Worm (Caenorhabditis elegans) whole organism, L1 larva: ENCODE results near the gene F18A1.1.
A peak's percentile ranks its signal among the peaks of the same experiment; 100 is the strongest.

Experiments
- C34B4.2 ChIP-seq: sonication (generic microtip); optimal IDR thresholded peaks from 2 replicates; lab custom pipeline; 2017; ENCODE audit warnings: mild to moderate bottlenecking, missing genetic modification characterization, missing compliant biosample characterization
- aha-1 ChIP-seq: fragments of 150-350 bp; optimal IDR thresholded peaks from 2 replicates; lab custom pipeline; 2014; ENCODE audit warnings: missing biosample characterization, missing genetic modification characterization
- aly-2 ChIP-seq: fragments of 150-350 bp; optimal IDR thresholded peaks from 2 replicates; lab custom pipeline; 2014; ENCODE audit warnings: missing biosample characterization, missing genetic modification characterization
- ama-1 ChIP-seq: fragments of 150-350 bp; optimal IDR thresholded peaks from 2 replicates; lab custom pipeline; 2014
- blmp-1 ChIP-seq: fragments of 150-350 bp; optimal IDR thresholded peaks from 2 replicates; lab custom pipeline; 2014; ENCODE audit warnings: missing biosample characterization, missing genetic modification characterization
- ceh-82 ChIP-seq, 3 experiments: fragments of 150-350 bp in 1 of 3; sonication (generic microtip) in 2 of 3; optimal IDR thresholded peaks; 2 replicates each; lab custom pipeline; 2014 to 2017; ENCODE audit warnings: missing biosample characterization in 3 of 3, missing genetic modification characterization in 3 of 3
- ceh-88 ChIP-seq: fragments of 200-800 bp; sonication (Bioruptor generic); IDR thresholded peaks from 2 replicates; pipeline ENCODE4 v1.3.6; 2022; ENCODE audit warnings: missing genetic modification characterization, missing compliant biosample characterization
- ces-1 ChIP-seq: fragments of 150-350 bp; optimal IDR thresholded peaks from 2 replicates; lab custom pipeline; 2014; ENCODE audit warnings: missing biosample characterization, missing genetic modification reagents, missing genetic modification characterization
- efl-1 ChIP-seq, 4 experiments: fragments of 150-350 bp; optimal IDR thresholded peaks in 3 of 4; peaks in 1 of 4; 1 replicate in 1 of 4; 2 replicates in 3 of 4; lab custom pipeline; 2014; ENCODE audit warnings: missing biosample characterization in 2 of 4, missing genetic modification characterization in 2 of 4, missing genetic modification reagents in 2 of 4
- efl-3 ChIP-seq: fragments of 200-800 bp; sonication (Bioruptor generic); optimal IDR thresholded peaks from 2 replicates; lab custom pipeline; 2018; ENCODE audit warnings: mild to moderate bottlenecking, missing genetic modification characterization, missing compliant biosample characterization
- egl-13 ChIP-seq: sonication (generic microtip); optimal IDR thresholded peaks from 2 replicates; lab custom pipeline; 2016; ENCODE audit warnings: missing genotype, missing genetic modification reagents, missing genetic modification characterization, missing compliant biosample characterization
- egl-27 ChIP-seq, 2 experiments: fragments of 150-350 bp in 1 of 2; sonication (generic microtip); optimal IDR thresholded peaks; 3 replicates each; lab custom pipeline; 2017 to 2018; ENCODE audit warnings: missing biosample characterization in 2 of 2, missing genetic modification characterization in 2 of 2, missing genetic modification reagents in 2 of 2
- elt-2 ChIP-seq: sonication (generic microtip); optimal IDR thresholded peaks from 2 replicates; lab custom pipeline; 2016; ENCODE audit warnings: missing genetic modification characterization, mild to moderate bottlenecking, inconsistent platforms, missing compliant biosample characterization, missing genetic modification reagents
- ets-5 ChIP-seq: fragments of 200-800 bp; sonication (Bioruptor generic); IDR thresholded peaks from 2 replicates; pipeline ENCODE4 v1.3.6; 2022; ENCODE audit warnings: missing genetic modification characterization, missing compliant biosample characterization
- fkh-10 ChIP-seq: sonication (generic microtip); optimal IDR thresholded peaks from 2 replicates; lab custom pipeline; 2017; ENCODE audit warnings: missing biosample characterization, missing genetic modification reagents, missing genetic modification characterization
- hlh-17 ChIP-seq: fragments of 200-800 bp; sonication (Bioruptor generic); optimal IDR thresholded peaks from 2 replicates; lab custom pipeline; 2018; ENCODE audit warnings: missing genetic modification characterization, mild to moderate bottlenecking, missing compliant biosample characterization, moderate library complexity, borderline replicate concordance
- hlh-4 ChIP-seq: sonication (generic microtip); optimal IDR thresholded peaks from 2 replicates; lab custom pipeline; 2016; ENCODE audit warnings: mild to moderate bottlenecking, missing genetic modification characterization, missing compliant biosample characterization
- hpl-2 ChIP-seq: fragments of 150-350 bp; optimal IDR thresholded peaks from 2 replicates; lab custom pipeline; 2014; ENCODE audit warnings: missing biosample characterization, missing genetic modification reagents, missing genetic modification characterization
- irx-1 ChIP-seq: sonication (generic microtip); optimal IDR thresholded peaks from 2 replicates; lab custom pipeline; 2016; ENCODE audit warnings: missing genetic modification characterization, missing compliant biosample characterization
- lin-13 ChIP-seq: fragments of 150-350 bp; optimal IDR thresholded peaks from 2 replicates; lab custom pipeline; 2014; ENCODE audit warnings: missing biosample characterization, missing genetic modification reagents, missing genetic modification characterization
- lin-14 ChIP-seq: fragments of 200-800 bp; sonication (Bioruptor generic); optimal IDR thresholded peaks from 2 replicates; lab custom pipeline; 2018; ENCODE audit warnings: mild to moderate bottlenecking, missing genetic modification characterization, moderate library complexity, missing compliant biosample characterization
- lin-35 ChIP-seq, 2 experiments: fragments of 150-350 bp; optimal IDR thresholded peaks; 2 replicates each; lab custom pipeline; 2014; ENCODE audit warnings: missing biosample characterization in 2 of 2, missing genetic modification characterization in 2 of 2, missing genetic modification reagents in 2 of 2
- lin-39 ChIP-seq: fragments of 150-350 bp; optimal IDR thresholded peaks from 2 replicates; lab custom pipeline; 2014; ENCODE audit warnings: missing biosample characterization, missing genetic modification reagents, missing genetic modification characterization
- mab-9 ChIP-seq: fragments of 200-800 bp; sonication (Bioruptor generic); IDR thresholded peaks from 2 replicates; pipeline ENCODE4 v1.3.6; 2022; ENCODE audit warnings: missing genetic modification reagents, missing genetic modification characterization, missing compliant biosample characterization
- mdl-1 ChIP-seq, 2 experiments: fragments of 150-350 bp; optimal IDR thresholded peaks; 2 replicates each; lab custom pipeline; 2014 to 2017; ENCODE audit warnings: missing biosample characterization in 2 of 2, missing genetic modification characterization in 2 of 2, inconsistent platforms in 1 of 2
- mep-1 ChIP-seq: fragments of 150-350 bp; optimal IDR thresholded peaks from 2 replicates; lab custom pipeline; 2014; ENCODE audit warnings: missing biosample characterization, missing genetic modification characterization
- nhr-11 ChIP-seq: fragments of 150-350 bp; optimal IDR thresholded peaks from 2 replicates; lab custom pipeline; 2014; ENCODE audit warnings: missing biosample characterization, missing genetic modification characterization
- nhr-12 ChIP-seq: sonication (generic microtip); optimal IDR thresholded peaks from 2 replicates; lab custom pipeline; 2017; ENCODE audit warnings: missing biosample characterization, missing genetic modification characterization
- nhr-19 ChIP-seq: fragments of 200-800 bp; sonication (Bioruptor generic); conservative IDR thresholded peaks from 2 replicates; pipeline ENCODE4 v1.3.6; 2022; ENCODE audit warnings: missing genetic modification characterization, missing compliant biosample characterization
- nhr-20 ChIP-seq: sonication (generic microtip); optimal IDR thresholded peaks from 2 replicates; lab custom pipeline; 2016; ENCODE audit warnings: mild to moderate bottlenecking, missing genetic modification characterization, missing compliant biosample characterization
- nhr-28 ChIP-seq: fragments of 150-350 bp; optimal IDR thresholded peaks from 2 replicates; lab custom pipeline; 2014; ENCODE audit warnings: missing biosample characterization, missing genetic modification characterization
- nhr-76 ChIP-seq: sonication (generic microtip); optimal IDR thresholded peaks from 2 replicates; lab custom pipeline; 2017; ENCODE audit warnings: missing biosample characterization, missing genetic modification characterization
- nhr-77 ChIP-seq: fragments of 150-350 bp; optimal IDR thresholded peaks from 2 replicates; lab custom pipeline; 2014; ENCODE audit warnings: missing biosample characterization, missing genetic modification characterization
- nhr-84 ChIP-seq: sonication (generic microtip); optimal IDR thresholded peaks from 2 replicates; lab custom pipeline; 2017; ENCODE audit warnings: missing biosample characterization, missing genetic modification characterization
- nhr-85 ChIP-seq: sonication (generic microtip); peaks from one replicate; lab custom pipeline; 2016; ENCODE audit warnings: missing genetic modification characterization, inconsistent platforms, missing compliant biosample characterization
- pag-3 ChIP-seq: sonication (generic microtip); optimal IDR thresholded peaks from 2 replicates; lab custom pipeline; 2017; ENCODE audit warnings: missing genetic modification characterization, mild to moderate bottlenecking, missing compliant biosample characterization, antibody characterized with exemption, borderline replicate concordance; ENCODE audit not compliant: insufficient read depth
- pqm-1 ChIP-seq: sonication (generic microtip); optimal IDR thresholded peaks from 3 replicates; lab custom pipeline; 2017; ENCODE audit warnings: missing biosample characterization, missing genetic modification characterization
- skn-1 ChIP-seq: fragments of 150-350 bp; optimal IDR thresholded peaks from 2 replicates; lab custom pipeline; 2014; ENCODE audit warnings: missing biosample characterization, missing genetic modification characterization
- snu-23 ChIP-seq: sonication (generic microtip); optimal IDR thresholded peaks from 2 replicates; lab custom pipeline; 2016; ENCODE audit warnings: missing genetic modification characterization, missing compliant biosample characterization
- sox-4 ChIP-seq: sonication (generic microtip); optimal IDR thresholded peaks from 2 replicates; lab custom pipeline; 2016; ENCODE audit warnings: missing genetic modification characterization, missing compliant biosample characterization
- sup-37 ChIP-seq: fragments of 200-800 bp; sonication (Bioruptor generic); optimal IDR thresholded peaks from 2 replicates; lab custom pipeline; 2018; ENCODE audit warnings: mild to moderate bottlenecking, missing genetic modification characterization, missing compliant biosample characterization
- swsn-7 ChIP-seq: sonication (generic microtip); optimal IDR thresholded peaks from 2 replicates; lab custom pipeline; 2016; ENCODE audit warnings: missing genetic modification characterization, missing compliant biosample characterization
- tlp-1 ChIP-seq: fragments of 150-350 bp; optimal IDR thresholded peaks from 2 replicates; lab custom pipeline; 2014; ENCODE audit warnings: missing biosample characterization, missing genetic modification characterization
- unc-130 ChIP-seq: fragments of 150-350 bp; optimal IDR thresholded peaks from 2 replicates; lab custom pipeline; 2017; ENCODE audit warnings: missing biosample characterization, missing genetic modification characterization, inconsistent platforms
- unc-98 ChIP-seq: fragments of 200-800 bp; sonication (Bioruptor generic); IDR thresholded peaks from 2 replicates; pipeline ENCODE4 v1.3.6; 2022; ENCODE audit warnings: missing genetic modification characterization, missing compliant biosample characterization
- xbp-1 ChIP-seq: sonication (generic microtip); optimal IDR thresholded peaks from 2 replicates; lab custom pipeline; 2016; ENCODE audit warnings: missing genetic modification characterization, missing compliant biosample characterization
- ztf-11 ChIP-seq, 2 experiments: sonication (generic microtip); optimal IDR thresholded peaks; 2 replicates each; lab custom pipeline; 2016 to 2017; ENCODE audit warnings: missing genetic modification characterization in 2 of 2, missing biosample characterization in 1 of 2, missing compliant biosample characterization in 1 of 2
- ztf-4 ChIP-seq: fragments of 150-350 bp; optimal IDR thresholded peaks from 2 replicates; lab custom pipeline; 2014; ENCODE audit warnings: missing biosample characterization, missing genetic modification characterization

Gene F18A1.1

ce11 chrII:7705152-7705551 is 20.5 kb downstream of the F18A1.1 start, which contains the start of gene B0495.7:
Gene B0495.7 (minus strand): TSS chrII:7705233.
- TF ChIP-seq efl-3 (GFP tag; lab: Kevin White, UChicago) (no peak), unc-98 (GFP tag; lab: Robert Waterston, UW) (no peak), unc-130 (tag; lab: Kevin White, UChicago) (no peak), pag-3 (tag; lab: Kevin White, UChicago) (no peak), sox-4 (tag; lab: Kevin White, UChicago) (no peak), nhr-20 (no peak), elt-2 (tag; lab: Kevin White, UChicago) (peak; percentile 17), snu-23 (GFP tag; lab: Kevin White, UChicago) (no peak), ceh-82 (tag; optimal IDR thresholded peaks at IDR 0.05; lab: Kevin White, UChicago) (no peak), skn-1 (tag; lab: Kevin White, UChicago) (no peak), fkh-10 (GFP tag; lab: Kevin White, UChicago) (no peak), hlh-4 (tag; lab: Kevin White, UChicago) (no peak), efl-1 (optimal IDR thresholded peaks at IDR 0.05; lab: Kevin White, UChicago) (no peak), efl-1 (GFP tag; optimal IDR thresholded peaks at IDR 0.05 in 1 of 2; lab: Kevin White, UChicago) (peak in 1 of 2 experiments; percentile 56), nhr-77 (no peak)

- TF ChIP-seq nhr-76 (tag; lab: Kevin White, UChicago) (no peak), mab-9 (no peak), swsn-7 (no peak), tlp-1 (tag; lab: Kevin White, UChicago) (no peak), mep-1 (tag; lab: Kevin White, UChicago) (no peak), ets-5 (GFP tag; lab: Robert Waterston, UW) (no peak)
Measured at ce11 chrII:7707383-7707782, 22.7 kb downstream of the F18A1.1 start, which contains the start of gene luc-7L. Gene luc-7L (minus strand): TSS chrII:7707483.

ce11 chrII:7708540-7708939 is 23.9 kb downstream of the F18A1.1 start, which contains the start of gene B0495.9:
Gene B0495.9 (minus strand): TSS chrII:7708710.
- TF ChIP-seq lin-39, result peak; percentile 31
- TF ChIP-seq hlh-4 (tag; lab: Kevin White, UChicago), result no peak
- TF ChIP-seq hlh-17 (GFP tag; lab: Kevin White, UChicago), result no peak
- no peak for TF ChIP-seq nhr-12
- peak; percentile 42 for TF ChIP-seq xbp-1 (tag; lab: Kevin White, UChicago)
- no peak for TF ChIP-seq sup-37 (GFP tag; lab: Kevin White, UChicago)
- TF ChIP-seq nhr-19 (GFP tag; lab: Robert Waterston, UW), result peak; percentile 48
- TF ChIP-seq aly-2 (tag; lab: Kevin White, UChicago), result no peak
- TF ChIP-seq pag-3 (tag; lab: Kevin White, UChicago), result no peak
- TF ChIP-seq snu-23 (GFP tag; lab: Kevin White, UChicago), result peak; percentile 68
- TF ChIP-seq ztf-11 (tag; optimal IDR thresholded peaks at IDR 0.05; lab: Kevin White, UChicago), result peak in 1 of 2 experiments; percentile 55
- TF ChIP-seq nhr-85 (tag; lab: Kevin White, UChicago), result peak; percentile 56
- TF ChIP-seq irx-1 (tag; lab: Kevin White, UChicago), result peak; percentile 34
- TF ChIP-seq lin-35 (GFP tag; optimal IDR thresholded peaks at IDR 0.05; lab: Kevin White, UChicago), result peak; percentile 22 to 52
- peak in 1 of 2 experiments; percentile 12 for TF ChIP-seq mdl-1 (tag; optimal IDR thresholded peaks at IDR 0.05; lab: Kevin White, UChicago)
- TF ChIP-seq mep-1 (tag; lab: Kevin White, UChicago), result no peak
- TF ChIP-seq tlp-1 (tag; lab: Kevin White, UChicago), result no peak
- no peak for TF ChIP-seq C34B4.2 (tag; lab: Kevin White, UChicago)
- no peak for TF ChIP-seq unc-98 (GFP tag; lab: Robert Waterston, UW)
- TF ChIP-seq sox-4 (tag; lab: Kevin White, UChicago), result no peak
- TF ChIP-seq ztf-4 (tag; lab: Kevin White, UChicago), result no peak
- TF ChIP-seq lin-13 (GFP tag; lab: Kevin White, UChicago), result no peak
- no peak for TF ChIP-seq ces-1
- TF ChIP-seq hpl-2 (GFP tag; lab: Kevin White, UChicago), result no peak
- TF ChIP-seq lin-14 (GFP tag; lab: Kevin White, UChicago), result peak; percentile 42
- peak; percentile 29 for TF ChIP-seq elt-2 (tag; lab: Kevin White, UChicago)
- TF ChIP-seq nhr-28, result no peak
- no peak for TF ChIP-seq egl-27 (tag; optimal IDR thresholded peaks at IDR 0.05; lab: Kevin White, UChicago)
- TF ChIP-seq egl-13 (tag; lab: Kevin White, UChicago), result no peak
- TF ChIP-seq ceh-88 (GFP tag; lab: Robert Waterston, UW), result no peak
- no peak for TF ChIP-seq ama-1
- no peak for TF ChIP-seq nhr-11 (tag; lab: Kevin White, UChicago)
- peak; percentile 17 for TF ChIP-seq unc-130 (tag; lab: Kevin White, UChicago)
- TF ChIP-seq blmp-1 (tag; lab: Kevin White, UChicago), result peak; percentile 3
- TF ChIP-seq pqm-1 (tag; lab: Kevin White, UChicago), result no peak
- TF ChIP-seq skn-1 (tag; lab: Kevin White, UChicago), result peak; percentile 51
- no peak for TF ChIP-seq aha-1 (tag; lab: Kevin White, UChicago)
- no peak for TF ChIP-seq nhr-84
